Worm (Caenorhabditis elegans) whole organism, early embryonic: ENCODE data around the gene C14B9.8.

Experiments
- B0310.2 ChIP-seq: sonication (generic microtip); optimal IDR thresholded peaks from 2 replicates; lab custom pipeline; 2016; ENCODE audit warnings: mild to moderate bottlenecking, missing genetic modification characterization, missing compliant biosample characterization
- F13C5.2 ChIP-seq: sonication (generic microtip); optimal IDR thresholded peaks from 2 replicates; lab custom pipeline; 2017; ENCODE audit warnings: mild to moderate bottlenecking, missing genetic modification characterization, inconsistent platforms, missing compliant biosample characterization
- aly-1 ChIP-seq: sonication (generic microtip); optimal IDR thresholded peaks from 2 replicates; lab custom pipeline; 2016; ENCODE audit warnings: missing genetic modification characterization, missing compliant biosample characterization
- ama-1 ChIP-seq: fragments of 150-350 bp; optimal IDR thresholded peaks from 2 replicates; lab custom pipeline; 2014
- ceh-13 ChIP-seq: fragments of 200-800 bp; sonication (Bioruptor generic); optimal IDR thresholded peaks from 2 replicates; lab custom pipeline; 2018; ENCODE audit warnings: mild to moderate bottlenecking, missing genetic modification characterization, missing compliant biosample characterization
- ets-7 ChIP-seq: sonication (generic microtip); optimal IDR thresholded peaks from 2 replicates; lab custom pipeline; 2016; ENCODE audit warnings: missing genotype, missing genetic modification characterization, missing compliant biosample characterization
- flt-1 ChIP-seq: fragments of 200-800 bp; sonication (Bioruptor generic); IDR thresholded peaks from 2 replicates; pipeline ENCODE4 v1.3.6; 2022; ENCODE audit warnings: missing genetic modification characterization, missing compliant biosample characterization
- hnd-1 ChIP-seq: sonication (generic microtip); optimal IDR thresholded peaks from 2 replicates; lab custom pipeline; 2016; ENCODE audit warnings: missing genetic modification characterization, missing compliant biosample characterization
- pes-1 ChIP-seq: fragments of 200-800 bp; sonication (Bioruptor generic); IDR thresholded peaks from 2 replicates; pipeline ENCODE4 v1.3.6; 2022; ENCODE audit warnings: missing genetic modification reagents, missing genetic modification characterization, missing compliant biosample characterization
- scrt-1 ChIP-seq: fragments of 200-800 bp; sonication (Bioruptor generic); IDR thresholded peaks from 2 replicates; pipeline ENCODE4 v1.3.6; 2022; ENCODE audit warnings: missing genetic modification characterization, missing compliant biosample characterization
- sea-1 ChIP-seq: fragments of 200-800 bp; sonication (Bioruptor generic); conservative IDR thresholded peaks from 2 replicates; pipeline ENCODE4 v1.3.6; 2022; ENCODE audit warnings: missing genetic modification characterization, missing compliant biosample characterization
- tbx-11 ChIP-seq: fragments of 200-800 bp; sonication (Bioruptor generic); IDR thresholded peaks from 2 replicates; pipeline ENCODE4 v1.3.6; 2022; ENCODE audit warnings: missing genetic modification characterization, missing compliant biosample characterization
- tbx-37 ChIP-seq: fragments of 200-800 bp; sonication (Bioruptor generic); conservative IDR thresholded peaks from 2 replicates; pipeline ENCODE4 v1.3.6; 2022; ENCODE audit warnings: missing genetic modification reagents, missing genetic modification characterization, missing compliant biosample characterization
- tra-4 ChIP-seq: sonication (generic microtip); optimal IDR thresholded peaks from 2 replicates; lab custom pipeline; 2017; ENCODE audit warnings: missing genetic modification characterization, missing compliant biosample characterization

ce11 chrIII:8126978-8127377 is 17.5 kb downstream of the C14B9.8 start:
- TF ChIP-seq F13C5.2 (tag; lab: Kevin White, UChicago) (peak; percentile 58), ets-7 (tag; lab: Kevin White, UChicago) (no peak), hnd-1 (tag; lab: Kevin White, UChicago) (no peak), pes-1 (no peak), tbx-37 (no peak), aly-1 (tag; lab: Kevin White, UChicago) (peak; percentile 26), ama-1 (lab: Kevin White, UChicago) (no peak), tbx-11 (GFP tag; lab: Robert Waterston, UW) (no peak), flt-1 (GFP tag; lab: Robert Waterston, UW) (no peak), ceh-13 (no peak), scrt-1 (GFP tag; lab: Robert Waterston, UW) (no peak), B0310.2 (tag; lab: Kevin White, UChicago) (no peak), tra-4 (tag; lab: Kevin White, UChicago) (no peak), sea-1 (peak; percentile 54; the same call in 1 of the 2 replicates)
